Fruit fly (Drosophila melanogaster): ENCODE results near the gene Uros1.

Gene Uros1

dm6 chrX:8861267-8861666, 38.8 kb downstream of the Uros1 start:
- peak; percentile 10 for TF ChIP-seq noc (tag; optimal IDR thresholded peaks at IDR 0.05)

DNA sequence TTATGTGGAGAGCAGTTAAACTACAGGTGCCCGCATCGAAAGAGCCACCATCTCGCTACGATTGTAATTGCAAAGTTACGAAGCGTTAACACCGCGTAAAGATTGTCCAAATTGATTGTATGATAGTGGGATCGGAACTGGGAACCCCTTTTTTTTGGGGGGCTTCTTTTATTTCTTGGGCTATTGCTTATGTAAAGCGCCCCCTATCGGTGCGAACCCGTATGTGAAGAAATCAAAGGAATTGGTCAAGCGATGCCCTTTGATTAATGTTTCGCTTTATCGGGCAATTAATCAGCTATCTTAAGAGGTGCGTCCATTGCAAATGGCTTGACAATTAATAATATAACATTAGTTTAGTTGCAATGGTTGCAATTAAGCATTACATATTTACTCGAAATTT, 40.5 kb downstream of the Uros1 start:
- TF ChIP-seq noc (tag; optimal IDR thresholded peaks at IDR 0.05): no peak

DNA sequence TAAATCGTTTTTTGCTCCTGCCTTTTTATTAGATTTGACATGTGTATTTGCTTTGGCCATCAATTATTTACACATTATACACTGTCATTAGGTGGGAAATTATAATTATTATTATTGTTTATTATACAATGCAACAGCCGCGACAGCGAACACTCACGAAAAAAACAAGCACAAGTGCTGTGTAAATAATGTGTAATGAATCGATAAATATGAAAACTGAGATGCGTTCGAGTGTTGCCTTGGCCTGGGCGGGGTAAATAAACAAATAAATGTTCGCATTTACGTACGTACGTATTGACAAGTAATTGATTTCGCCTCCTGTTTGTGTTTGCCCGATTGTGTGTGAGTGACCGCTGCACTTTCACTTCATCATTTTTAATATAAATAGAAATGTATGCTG, 41.4 kb downstream of the Uros1 start:
- TF ChIP-seq noc (tag; optimal IDR thresholded peaks at IDR 0.05): no peak

DNA sequence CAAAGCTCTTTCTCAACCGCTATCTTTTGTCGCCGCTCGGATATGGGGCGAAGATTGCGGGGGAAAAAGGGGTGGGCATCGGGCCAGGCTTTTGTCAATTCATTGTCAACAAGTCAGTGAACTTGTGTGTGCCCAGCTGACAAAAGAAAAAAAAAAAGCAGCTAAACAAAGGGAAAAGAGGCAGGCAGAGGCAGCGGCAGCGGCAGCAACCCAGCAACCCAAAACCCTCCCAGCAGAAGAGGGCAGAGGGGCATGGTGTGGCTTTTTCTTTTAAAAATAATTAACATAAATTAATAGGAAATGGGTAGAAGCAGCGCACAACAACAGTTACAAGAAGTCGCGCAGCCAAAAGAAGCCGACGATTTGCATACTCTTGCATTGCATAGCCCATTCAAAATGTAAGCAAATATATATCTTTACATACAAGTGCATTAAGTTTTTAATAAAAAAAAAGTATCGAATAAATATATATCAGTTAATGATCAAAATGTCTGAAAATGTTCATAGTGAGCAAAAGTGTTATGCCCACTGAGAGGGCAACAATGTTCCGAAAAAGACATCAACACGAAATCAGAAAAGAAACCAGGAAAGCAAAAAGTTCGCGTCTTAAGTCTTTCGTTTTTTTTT, 42.9 kb downstream of the Uros1 start:
- TF ChIP-seq noc (tag; optimal IDR thresholded peaks at IDR 0.05): no peak

dm6 chrX:8852170-8852569, 47.9 kb downstream of the Uros1 start:
- TF ChIP-seq noc (tag; optimal IDR thresholded peaks at IDR 0.05): no peak

Measured in whole organism, larva.